Worm (Caenorhabditis elegans) whole organism, late embryonic: Measurements from ENCODE around the gene cutl-1.

Experiments used
- K02D7.2 ChIP-seq: sonication (generic microtip); optimal IDR thresholded peaks from 2 replicates; lab custom pipeline; 2017; ENCODE audit warnings: mild to moderate bottlenecking, missing genetic modification characterization, missing compliant biosample characterization
- K09A11.1 ChIP-seq: sonication (generic microtip); optimal IDR thresholded peaks from 2 replicates; lab custom pipeline; 2017; ENCODE audit warnings: antibody characterized with exemption, mild to moderate bottlenecking, missing genetic modification characterization, missing compliant biosample characterization; ENCODE audit not compliant: insufficient read depth
- T23F11.4 ChIP-seq: fragments of 200-800 bp; sonication (Bioruptor generic); optimal IDR thresholded peaks from 2 replicates; lab custom pipeline; 2018; ENCODE audit warnings: mild to moderate bottlenecking, missing genetic modification characterization, missing compliant biosample characterization
- Y22D7AL.16 ChIP-seq: sonication (generic microtip); optimal IDR thresholded peaks from 2 replicates; lab custom pipeline; 2016; ENCODE audit warnings: missing genetic modification characterization, missing compliant biosample characterization
- ceh-14 ChIP-seq: sonication (generic microtip); optimal IDR thresholded peaks from 2 replicates; lab custom pipeline; 2016; ENCODE audit warnings: missing genotype, missing genetic modification characterization, missing compliant biosample characterization
- ceh-19 ChIP-seq: fragments of 200-800 bp; sonication (Bioruptor generic); optimal IDR thresholded peaks from 2 replicates; lab custom pipeline; 2018; ENCODE audit warnings: mild to moderate bottlenecking, missing genetic modification characterization, missing compliant biosample characterization
- ceh-2 ChIP-seq: sonication (generic microtip); optimal IDR thresholded peaks from 2 replicates; lab custom pipeline; 2016; ENCODE audit warnings: missing genotype, missing genetic modification characterization, missing compliant biosample characterization
- ceh-24 ChIP-seq: sonication (generic microtip); optimal IDR thresholded peaks from 2 replicates; lab custom pipeline; 2016; ENCODE audit warnings: mild to moderate bottlenecking, missing genetic modification characterization, missing compliant biosample characterization
- ceh-30 ChIP-seq: fragments of 150-350 bp; optimal IDR thresholded peaks from 2 replicates; lab custom pipeline; 2014; ENCODE audit warnings: missing biosample characterization, missing genetic modification characterization
- ceh-31 ChIP-seq: sonication (generic microtip); optimal IDR thresholded peaks from 2 replicates; lab custom pipeline; 2016; ENCODE audit warnings: missing genetic modification characterization, missing compliant biosample characterization
- ceh-34 ChIP-seq: sonication (generic microtip); optimal IDR thresholded peaks from 2 replicates; lab custom pipeline; 2016; ENCODE audit warnings: mild to moderate bottlenecking, missing genetic modification characterization, missing compliant biosample characterization
- ceh-6 ChIP-seq: fragments of 200-800 bp; sonication (Bioruptor generic); optimal IDR thresholded peaks from 2 replicates; lab custom pipeline; 2018; ENCODE audit warnings: mild to moderate bottlenecking, missing genetic modification characterization, missing compliant biosample characterization
- dmd-4 ChIP-seq: sonication (generic microtip); optimal IDR thresholded peaks from 2 replicates; lab custom pipeline; 2016; ENCODE audit warnings: borderline replicate concordance, missing genetic modification characterization, missing compliant biosample characterization
- elt-2 ChIP-seq: sonication (generic microtip); optimal IDR thresholded peaks from 2 replicates; lab custom pipeline; 2016; ENCODE audit warnings: missing genetic modification reagents, missing genetic modification characterization, missing compliant biosample characterization
- elt-4 ChIP-seq: sonication (generic microtip); optimal IDR thresholded peaks from 2 replicates; lab custom pipeline; 2016; ENCODE audit warnings: missing genetic modification characterization, missing compliant biosample characterization
- fkh-6 ChIP-seq: sonication (generic microtip); optimal IDR thresholded peaks from 2 replicates; lab custom pipeline; 2016; ENCODE audit warnings: missing genetic modification characterization, missing compliant biosample characterization
- hlh-13 ChIP-seq: fragments of 200-800 bp; sonication (Bioruptor generic); optimal IDR thresholded peaks from 2 replicates; lab custom pipeline; 2018; ENCODE audit warnings: mild to moderate bottlenecking, missing genetic modification characterization, missing compliant biosample characterization
- hlh-15 ChIP-seq: sonication (generic microtip); optimal IDR thresholded peaks from 2 replicates; lab custom pipeline; 2016; ENCODE audit warnings: missing genetic modification characterization, missing compliant biosample characterization
- hlh-8 ChIP-seq: sonication (generic microtip); optimal IDR thresholded peaks from 2 replicates; lab custom pipeline; 2016; ENCODE audit warnings: missing genotype, missing genetic modification characterization, missing compliant biosample characterization
- lim-6 ChIP-seq: sonication (generic microtip); optimal IDR thresholded peaks from 2 replicates; lab custom pipeline; 2016; ENCODE audit warnings: missing genetic modification characterization, missing compliant biosample characterization
- nhr-11 ChIP-seq: fragments of 150-350 bp; optimal IDR thresholded peaks from 2 replicates; lab custom pipeline; 2014; ENCODE audit warnings: missing biosample characterization, missing genetic modification characterization
- npax-4 ChIP-seq: sonication (generic microtip); optimal IDR thresholded peaks from 2 replicates; lab custom pipeline; 2016; ENCODE audit warnings: missing genetic modification characterization, missing compliant biosample characterization
- pag-3 ChIP-seq: sonication (generic microtip); optimal IDR thresholded peaks from 2 replicates; lab custom pipeline; 2016; ENCODE audit warnings: missing compliant biosample characterization, missing genetic modification characterization, borderline replicate concordance
- pat-9 ChIP-seq: fragments of 200-800 bp; sonication (Bioruptor generic); optimal IDR thresholded peaks from 2 replicates; lab custom pipeline; 2018; ENCODE audit warnings: mild to moderate bottlenecking, missing genetic modification characterization, moderate library complexity, missing compliant biosample characterization
- pax-1 ChIP-seq: fragments of 150-350 bp; optimal IDR thresholded peaks from 2 replicates; lab custom pipeline; 2014; ENCODE audit warnings: missing biosample characterization, missing genetic modification characterization
- pha-2 ChIP-seq: sonication (generic microtip); optimal IDR thresholded peaks from 2 replicates; lab custom pipeline; 2017; ENCODE audit warnings: mild to moderate bottlenecking, missing genetic modification characterization, missing compliant biosample characterization
- pros-1 ChIP-seq: fragments of 150-350 bp; optimal IDR thresholded peaks from 2 replicates; lab custom pipeline; 2014; ENCODE audit warnings: missing biosample characterization, missing genetic modification reagents, missing genetic modification characterization
- rnt-1 ChIP-seq: sonication (generic microtip); optimal IDR thresholded peaks from 2 replicates; lab custom pipeline; 2016; ENCODE audit warnings: missing genetic modification characterization, missing compliant biosample characterization
- sox-2 ChIP-seq: fragments of 200-800 bp; sonication (Bioruptor generic); IDR thresholded peaks from 2 replicates; pipeline ENCODE4 v1.3.6; 2022; ENCODE audit warnings: missing genetic modification reagents, missing genetic modification characterization, missing compliant biosample characterization
- sox-4 ChIP-seq: sonication (generic microtip); optimal IDR thresholded peaks from 2 replicates; lab custom pipeline; 2017; ENCODE audit warnings: mild to moderate bottlenecking, missing genetic modification characterization, inconsistent platforms, missing compliant biosample characterization
- tbx-2 ChIP-seq: sonication (generic microtip); optimal IDR thresholded peaks from 2 replicates; lab custom pipeline; 2016; ENCODE audit warnings: missing genetic modification characterization, missing compliant biosample characterization
- tbx-7 ChIP-seq: sonication (generic microtip); optimal IDR thresholded peaks from 2 replicates; lab custom pipeline; 2016; ENCODE audit warnings: missing genotype, missing genetic modification characterization, missing compliant biosample characterization
- ttx-3 ChIP-seq: sonication (generic microtip); optimal IDR thresholded peaks from 2 replicates; lab custom pipeline; 2016; ENCODE audit warnings: missing genetic modification reagents, missing genetic modification characterization, missing compliant biosample characterization
- unc-86 ChIP-seq: sonication (generic microtip); optimal IDR thresholded peaks from 2 replicates; lab custom pipeline; 2016; ENCODE audit warnings: missing genetic modification characterization, missing compliant biosample characterization
- zip-5 ChIP-seq: sonication (generic microtip); optimal IDR thresholded peaks from 2 replicates; lab custom pipeline; 2016; ENCODE audit warnings: missing genetic modification characterization, missing compliant biosample characterization
- ztf-16 ChIP-seq: sonication (generic microtip); optimal IDR thresholded peaks from 2 replicates; lab custom pipeline; 2017; ENCODE audit warnings: missing genetic modification characterization, missing compliant biosample characterization

The cutl-1 gene

ce11 chrV:13427378-13427777 lies 21.5 kb upstream of the cutl-1 start:
- TF ChIP-seq T23F11.4 (GFP tag; lab: Kevin White, UChicago) (no peak), dmd-4 (tag; lab: Kevin White, UChicago) (no peak), pag-3 (tag; lab: Kevin White, UChicago) (no peak), rnt-1 (tag; lab: Kevin White, UChicago) (no peak), unc-86 (tag; lab: Kevin White, UChicago) (no peak), ceh-2 (tag; lab: Kevin White, UChicago) (no peak), ttx-3 (tag; lab: Kevin White, UChicago) (no peak), pat-9 (no peak), hlh-15 (tag; lab: Kevin White, UChicago) (no peak), hlh-13 (GFP tag; lab: Kevin White, UChicago) (no peak), ceh-31 (no peak), hlh-8 (no peak), ztf-16 (tag; lab: Kevin White, UChicago) (no peak), lim-6 (tag; lab: Kevin White, UChicago) (no peak), tbx-2 (tag; lab: Kevin White, UChicago) (no peak), Y22D7AL.16 (tag; lab: Kevin White, UChicago) (no peak), pha-2 (tag; lab: Kevin White, UChicago) (no peak)

DNA sequence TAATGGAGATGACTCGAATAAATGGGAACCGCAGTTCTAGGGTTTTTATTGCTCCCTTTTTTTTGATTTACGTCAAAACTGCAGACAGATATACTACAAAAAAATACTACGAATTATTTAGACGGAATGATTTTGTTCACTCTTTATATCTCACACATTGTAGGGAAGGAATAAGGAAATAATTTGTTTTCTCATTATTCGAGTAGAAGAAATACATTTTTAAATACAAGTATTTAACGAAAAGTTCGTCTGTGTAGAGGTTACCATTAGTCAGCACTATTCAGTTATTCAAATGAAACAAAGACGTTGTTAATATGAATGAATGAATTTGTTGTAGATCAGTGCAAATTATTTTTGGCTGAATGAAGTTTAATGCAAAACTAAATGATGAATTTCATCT lies 20.9 kb upstream of the cutl-1 start, which contains the start of gene srd-18:
srd-18 (minus strand) TSS at position 101 of the 400 bp plus-strand sequence.
- TF ChIP-seq dmd-4 (tag; lab: Kevin White, UChicago) (no peak), elt-2 (tag; lab: Kevin White, UChicago) (no peak), pax-1 (tag; lab: Kevin White, UChicago) (no peak), sox-4 (tag; lab: Kevin White, UChicago) (no peak), tbx-2 (tag; lab: Kevin White, UChicago) (no peak), ttx-3 (tag; lab: Kevin White, UChicago) (no peak), hlh-15 (tag; lab: Kevin White, UChicago) (no peak), elt-4 (no peak), fkh-6 (no peak)
- TF ChIP-seq, all 69 proteins: peak for 0

DNA sequence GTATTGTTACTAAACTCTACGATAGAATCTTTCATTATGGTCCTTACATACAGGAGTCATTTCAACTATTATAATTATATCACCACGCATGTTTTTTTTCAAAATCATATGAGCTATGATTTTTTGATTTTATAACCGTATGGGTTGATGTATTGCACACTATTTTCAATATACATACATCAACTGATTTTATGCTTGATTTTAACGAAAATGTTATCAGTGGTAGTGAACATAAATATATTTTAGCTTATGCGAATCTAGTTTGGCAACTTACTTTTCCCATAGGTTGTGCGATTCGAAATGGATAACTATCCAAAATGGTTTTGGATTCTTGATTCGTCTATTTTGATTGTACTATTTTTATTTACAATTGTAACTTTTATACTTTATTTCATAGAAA lies 17.7 kb upstream of the cutl-1 start, which contains the start of gene srv-10:
srv-10 (plus strand) TSS at position 301 of the 400 bp plus-strand sequence.
- TF ChIP-seq elt-2 (tag; lab: Kevin White, UChicago): no peak
- no peak for TF ChIP-seq ceh-24 (tag; lab: Kevin White, UChicago)
- TF ChIP-seq sox-2: no peak
- TF ChIP-seq nhr-11 (tag; lab: Kevin White, UChicago): no peak
- no peak for TF ChIP-seq ceh-14
- TF ChIP-seq hlh-15 (tag; lab: Kevin White, UChicago): no peak
- no peak for TF ChIP-seq ceh-19
- no peak for TF ChIP-seq zip-5 (tag; lab: Kevin White, UChicago)
- TF ChIP-seq tbx-7 (tag; lab: Kevin White, UChicago): no peak
- TF ChIP-seq pag-3 (tag; lab: Kevin White, UChicago): no peak
- no peak for TF ChIP-seq ceh-34 (tag; lab: Kevin White, UChicago)
- TF ChIP-seq T23F11.4 (GFP tag; lab: Kevin White, UChicago): no peak
- no peak for TF ChIP-seq elt-4
- TF ChIP-seq pros-1 (tag; lab: Kevin White, UChicago): no peak
- no peak for TF ChIP-seq ceh-6 (GFP tag; lab: Kevin White, UChicago)

DNA sequence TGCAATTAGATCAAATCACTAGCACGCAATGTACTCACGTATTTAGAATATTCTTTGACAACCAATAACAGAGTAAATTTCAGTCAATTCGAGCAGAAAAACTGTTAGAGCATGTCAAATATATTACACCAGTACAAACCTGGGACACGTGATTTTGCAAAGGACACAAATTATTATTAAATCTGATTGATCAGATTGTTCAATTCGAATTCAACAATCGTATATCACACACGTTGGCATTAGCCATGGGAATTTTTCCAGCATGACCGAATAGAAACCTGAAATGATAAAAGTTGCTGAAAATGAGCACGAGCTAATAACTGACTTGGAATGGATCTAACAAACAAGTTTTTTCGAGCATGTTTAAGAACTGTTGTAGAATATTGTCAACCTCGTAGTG lies 17.1 kb upstream of the cutl-1 start, which contains the start of gene srv-9:
srv-9 (minus strand) TSS at position 101 of the 400 bp plus-strand sequence.
- TF ChIP-seq zip-5 (tag; lab: Kevin White, UChicago): no peak
- TF ChIP-seq pag-3 (tag; lab: Kevin White, UChicago): no peak
- no peak for TF ChIP-seq nhr-11 (tag; lab: Kevin White, UChicago)
- no peak for TF ChIP-seq ceh-30 (tag; lab: Kevin White, UChicago)
- no peak for TF ChIP-seq K09A11.1
- no peak for TF ChIP-seq npax-4 (tag; lab: Kevin White, UChicago)
- no peak for TF ChIP-seq K02D7.2 (tag; lab: Kevin White, UChicago)
